Fruit fly (Drosophila melanogaster): Measurements from ENCODE around the gene CenG1A.

Gene CenG1A

dm6 chr2L:13829540-13829939, 5.8 kb upstream of the CenG1A start, which contains the start of the genes Arpc1 and Orc5 (continued):
- no peak for TF ChIP-seq Spps (tag; optimal IDR thresholded peaks at IDR 0.05)
- no peak for TF ChIP-seq lilli (GFP tag; optimal IDR thresholded peaks at IDR 0.05)
- TF ChIP-seq HLH54F (GFP tag; optimal IDR thresholded peaks at IDR 0.05) = no peak
- TF ChIP-seq CG33213 (GFP tag; optimal IDR thresholded peaks at IDR 0.05) = no peak
- TF ChIP-seq CG16863 (GFP tag; optimal IDR thresholded peaks at IDR 0.05) = no peak
- TF ChIP-seq toy (GFP tag; IDR thresholded peaks at IDR 0.05) = no peak
- no peak for TF ChIP-seq Sry-β (GFP tag; optimal IDR thresholded peaks at IDR 0.05)
- TF ChIP-seq CG5953 (GFP tag; IDR thresholded peaks at IDR 0.05) = no peak
- TF ChIP-seq CG11560 (tag; IDR thresholded peaks at IDR 0.05) = no peak
- no peak for TF ChIP-seq odd (GFP tag; optimal IDR thresholded peaks at IDR 0.05)
- no peak for TF ChIP-seq CG11456 (GFP tag; IDR thresholded peaks at IDR 0.05)
- TF ChIP-seq CG17912 (GFP tag; optimal IDR thresholded peaks at IDR 0.05) = no peak
- TF ChIP-seq B-H1 (GFP tag; IDR thresholded peaks at IDR 0.05) = no peak
- no peak for TF ChIP-seq ttk (GFP tag; IDR thresholded peaks at IDR 0.05)
- TF ChIP-seq fd96Cb (tag; optimal IDR thresholded peaks at IDR 0.05) = no peak
- TF ChIP-seq CG7357 (GFP tag; IDR thresholded peaks at IDR 0.05) = no peak
- no peak for TF ChIP-seq Lpt (GFP tag; optimal IDR thresholded peaks at IDR 0.05)
- no peak for TF ChIP-seq cato (GFP tag; optimal IDR thresholded peaks at IDR 0.05; ENCODE audit: borderline replicate concordance)
- TF ChIP-seq HHEX (GFP tag; optimal IDR thresholded peaks at IDR 0.05) = no peak
- no peak for TF ChIP-seq MTF-1 (GFP tag; optimal IDR thresholded peaks at IDR 0.05; ENCODE audit: borderline replicate concordance)
- TF ChIP-seq CG1832 (GFP tag; optimal IDR thresholded peaks at IDR 0.05) = no peak
- no peak for TF ChIP-seq CG33557 (GFP tag; optimal IDR thresholded peaks at IDR 0.05)
- TF ChIP-seq CG17186 (GFP tag; optimal IDR thresholded peaks at IDR 0.05) = peak; percentile 61
- TF ChIP-seq Oaz (GFP tag; IDR thresholded peaks at IDR 0.05) = no peak
- no peak for TF ChIP-seq B-H2 (GFP tag; optimal IDR thresholded peaks at IDR 0.05)
- no peak for TF ChIP-seq Taf1 (GFP tag; IDR thresholded peaks at IDR 0.05)
- TF ChIP-seq Gug (GFP tag; IDR thresholded peaks at IDR 0.05) = no peak
- no peak for TF ChIP-seq CG8944 (GFP tag; optimal IDR thresholded peaks at IDR 0.05)
- peak; percentile 62 for TF ChIP-seq CG10267 (tag; optimal IDR thresholded peaks at IDR 0.05)
- TF ChIP-seq hth (optimal IDR thresholded peaks at IDR 0.05) = no peak
- no peak for TF ChIP-seq CG17359 (tag; optimal IDR thresholded peaks at IDR 0.05)
- TF ChIP-seq CG32532 (GFP tag; IDR thresholded peaks at IDR 0.05) = no peak
- no peak for TF ChIP-seq CG9609 (GFP tag; optimal IDR thresholded peaks at IDR 0.05)
- no peak for TF ChIP-seq so (GFP tag; IDR thresholded peaks at IDR 0.05)
- no peak for TF ChIP-seq dysf (GFP tag; IDR thresholded peaks at IDR 0.05)
- no peak for TF ChIP-seq gt (GFP tag; IDR thresholded peaks at IDR 0.05)
- no peak for TF ChIP-seq abd-A (tag; optimal IDR thresholded peaks at IDR 0.05)
- no peak for TF ChIP-seq ssp (GFP tag; IDR thresholded peaks at IDR 0.05)
- TF ChIP-seq Adf1 (GFP tag; IDR thresholded peaks at IDR 0.05) = no peak
- TF ChIP-seq sug (tag; optimal IDR thresholded peaks at IDR 0.05) = no peak
- TF ChIP-seq CG6654 (GFP tag; optimal IDR thresholded peaks at IDR 0.05) = no peak
- TF ChIP-seq cwo (GFP tag; optimal IDR thresholded peaks at IDR 0.05) = no peak
- TF ChIP-seq en (GFP tag; optimal IDR thresholded peaks at IDR 0.05) = no peak
- no peak for TF ChIP-seq vvl (GFP tag; IDR thresholded peaks at IDR 0.05)
- no peak for TF ChIP-seq CG2199 (GFP tag; IDR thresholded peaks at IDR 0.05)
- no peak for TF ChIP-seq CG18262 (tag; optimal IDR thresholded peaks at IDR 0.05)
- TF ChIP-seq Poxn (GFP tag; IDR thresholded peaks at IDR 0.05) = no peak
- no peak for TF ChIP-seq CG6854 (GFP tag; optimal IDR thresholded peaks at IDR 0.05)
- no peak for TF ChIP-seq CG13775 (GFP tag; optimal IDR thresholded peaks at IDR 0.05)
- no peak for TF ChIP-seq Ets65A (GFP tag)
- TF ChIP-seq CG15696 (tag; optimal IDR thresholded peaks at IDR 0.05) = no peak
- no peak for TF ChIP-seq CG6689 (GFP tag; IDR thresholded peaks at IDR 0.05)
- TF ChIP-seq Dref (GFP tag; IDR thresholded peaks at IDR 0.05) = peak; percentile 89
- no peak for TF ChIP-seq ac (GFP tag; optimal IDR thresholded peaks at IDR 0.05)

Measured in whole organism, embryonic.